Fruit fly (Drosophila melanogaster): ENCODE measurements around the gene narya.

DNA sequence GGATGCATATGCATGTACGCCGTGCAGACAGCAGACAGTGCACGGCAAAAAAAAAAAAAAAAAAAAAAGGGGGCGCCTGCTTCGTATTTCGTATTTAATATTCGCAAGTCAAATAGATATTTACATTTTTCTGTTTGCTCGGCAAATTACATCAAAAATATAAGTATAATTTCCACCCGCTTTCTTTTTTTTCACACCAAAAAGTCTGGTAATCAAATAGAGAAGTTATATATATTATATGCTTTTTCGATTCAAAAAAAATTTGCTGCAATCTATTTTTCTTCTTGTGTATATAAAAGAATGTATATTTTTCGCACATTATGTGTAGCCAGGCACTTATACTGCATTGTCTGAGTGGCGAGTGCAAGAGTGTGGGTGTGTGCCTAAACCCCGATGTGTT lies 26.6 kb upstream of the narya start:
- TF ChIP-seq psq (optimal IDR thresholded peaks at IDR 0.05), result no peak
- TF ChIP-seq Dll (optimal IDR thresholded peaks at IDR 0.05), result no peak
- no peak for TF ChIP-seq CG8478 (optimal IDR thresholded peaks at IDR 0.05)
- TF ChIP-seq EcR (GFP tag; optimal IDR thresholded peaks at IDR 0.05), result no peak
- TF ChIP-seq pan (optimal IDR thresholded peaks at IDR 0.05), result no peak
